Worm (Caenorhabditis elegans) whole organism, early embryonic: ENCODE results near the gene T25B6.5.

Experiments
- B0310.2 ChIP-seq: sonication (generic microtip); optimal IDR thresholded peaks from 2 replicates; lab custom pipeline; 2016; ENCODE audit warnings: mild to moderate bottlenecking, missing genetic modification characterization, missing compliant biosample characterization
- F13C5.2 ChIP-seq: sonication (generic microtip); optimal IDR thresholded peaks from 2 replicates; lab custom pipeline; 2017; ENCODE audit warnings: mild to moderate bottlenecking, missing genetic modification characterization, inconsistent platforms, missing compliant biosample characterization
- aly-1 ChIP-seq: sonication (generic microtip); optimal IDR thresholded peaks from 2 replicates; lab custom pipeline; 2016; ENCODE audit warnings: missing genetic modification characterization, missing compliant biosample characterization
- ama-1 ChIP-seq: fragments of 150-350 bp; optimal IDR thresholded peaks from 2 replicates; lab custom pipeline; 2014
- ceh-36 ChIP-seq: sonication (generic microtip); optimal IDR thresholded peaks from 2 replicates; lab custom pipeline; 2016; ENCODE audit warnings: missing genetic modification characterization, inconsistent platforms, missing compliant biosample characterization
- ets-7 ChIP-seq: sonication (generic microtip); optimal IDR thresholded peaks from 2 replicates; lab custom pipeline; 2016; ENCODE audit warnings: missing genotype, missing genetic modification characterization, missing compliant biosample characterization
- flt-1 ChIP-seq: fragments of 200-800 bp; sonication (Bioruptor generic); IDR thresholded peaks from 2 replicates; pipeline ENCODE4 v1.3.6; 2022; ENCODE audit warnings: missing genetic modification characterization, missing compliant biosample characterization
- hnd-1 ChIP-seq: sonication (generic microtip); optimal IDR thresholded peaks from 2 replicates; lab custom pipeline; 2016; ENCODE audit warnings: missing genetic modification characterization, missing compliant biosample characterization
- sea-1 ChIP-seq: fragments of 200-800 bp; sonication (Bioruptor generic); conservative IDR thresholded peaks from 2 replicates; pipeline ENCODE4 v1.3.6; 2022; ENCODE audit warnings: missing genetic modification characterization, missing compliant biosample characterization
- tbx-11 ChIP-seq: fragments of 200-800 bp; sonication (Bioruptor generic); IDR thresholded peaks from 2 replicates; pipeline ENCODE4 v1.3.6; 2022; ENCODE audit warnings: missing genetic modification characterization, missing compliant biosample characterization
- tbx-37 ChIP-seq: fragments of 200-800 bp; sonication (Bioruptor generic); conservative IDR thresholded peaks from 2 replicates; pipeline ENCODE4 v1.3.6; 2022; ENCODE audit warnings: missing genetic modification reagents, missing genetic modification characterization, missing compliant biosample characterization
- tra-4 ChIP-seq: sonication (generic microtip); optimal IDR thresholded peaks from 2 replicates; lab custom pipeline; 2017; ENCODE audit warnings: missing genetic modification characterization, missing compliant biosample characterization

ce11 chrX:9053426-9053825 is 31.9 kb upstream of the T25B6.5 start:
- TF ChIP-seq ama-1 (lab: Kevin White, UChicago), result no peak
- no peak for TF ChIP-seq tbx-37 (GFP tag; lab: Robert Waterston, UW)
- no peak for TF ChIP-seq ceh-36 (tag; lab: Kevin White, UChicago)
- TF ChIP-seq tra-4 (tag; lab: Kevin White, UChicago), result no peak
- TF ChIP-seq F13C5.2 (tag; lab: Kevin White, UChicago), result no peak
- TF ChIP-seq ets-7, result no peak
- TF ChIP-seq flt-1 (GFP tag; lab: Robert Waterston, UW), result no peak
- no peak for TF ChIP-seq tbx-11 (GFP tag; lab: Robert Waterston, UW)
- no peak for TF ChIP-seq sea-1
- TF ChIP-seq hnd-1, result no peak
- TF ChIP-seq aly-1 (tag; lab: Kevin White, UChicago), result no peak
- no peak for TF ChIP-seq B0310.2 (tag; lab: Kevin White, UChicago)
